Worm (Caenorhabditis elegans) whole organism, L4 larva: ENCODE measurements around the gene F56H11.2.

ENCODE experiments used
- F37D6.2 ChIP-seq: sonication (generic microtip); optimal IDR thresholded peaks from 2 replicates; lab custom pipeline; 2016; ENCODE audit warnings: mild to moderate bottlenecking, missing genetic modification characterization, missing compliant biosample characterization
- F44E2.7 ChIP-seq: fragments of 200-800 bp; sonication (Bioruptor generic); IDR thresholded peaks from 2 replicates; pipeline ENCODE4 v2.1.2; 2022; ENCODE audit warnings: missing genetic modification characterization, missing compliant biosample characterization
- F49E8.2 ChIP-seq: sonication (generic microtip); optimal IDR thresholded peaks from 2 replicates; lab custom pipeline; 2016; ENCODE audit warnings: missing compliant biosample characterization, mild to moderate bottlenecking, missing genetic modification characterization, borderline replicate concordance
- Y48G9A.11 ChIP-seq: fragments of 200-800 bp; sonication (Bioruptor generic); IDR thresholded peaks from 2 replicates; pipeline ENCODE4 v1.3.6; 2022; ENCODE audit warnings: missing genetic modification reagents, missing genetic modification characterization, missing compliant biosample characterization
- Y5F2A.4 ChIP-seq: fragments of 200-800 bp; sonication (Bioruptor generic); optimal IDR thresholded peaks from 2 replicates; lab custom pipeline; 2018; ENCODE audit warnings: mild to moderate bottlenecking, missing genetic modification characterization, missing compliant biosample characterization
- Y75B8A.6 ChIP-seq: fragments of 200-800 bp; sonication (Bioruptor generic); IDR thresholded peaks from 2 replicates; pipeline ENCODE4 v1.3.6; 2022; ENCODE audit warnings: missing genetic modification reagents, missing genetic modification characterization, missing compliant biosample characterization
- aha-1 ChIP-seq: fragments of 150-350 bp; peaks from one replicate; lab custom pipeline; 2014; ENCODE audit warnings: missing biosample characterization, missing genetic modification characterization
- aly-2 ChIP-seq: sonication (generic microtip); optimal IDR thresholded peaks from 2 replicates; lab custom pipeline; 2018; ENCODE audit warnings: missing biosample characterization, missing genetic modification characterization
- attf-4 ChIP-seq: sonication (generic microtip); optimal IDR thresholded peaks from 3 replicates; lab custom pipeline; 2017; ENCODE audit warnings: missing biosample characterization, missing genetic modification characterization
- ceh-20 ChIP-seq: fragments of 200-800 bp; sonication (Bioruptor generic); IDR thresholded peaks from 2 replicates; pipeline ENCODE4 v1.3.6; 2022; ENCODE audit warnings: missing genetic modification reagents, missing genetic modification characterization, missing compliant biosample characterization
- daf-16 ChIP-seq, 3 experiments: sonication (generic microtip); optimal IDR thresholded peaks; 2 replicates each; lab custom pipeline; 2016 to 2017; ENCODE audit warnings: missing genetic modification characterization in 3 of 3, missing genetic modification reagents in 3 of 3, mild to moderate bottlenecking in 2 of 3, missing compliant biosample characterization in 2 of 3, missing biosample characterization in 1 of 3, moderate library complexity in 1 of 3
- daf-8 ChIP-seq: fragments of 200-800 bp; sonication (Bioruptor generic); IDR thresholded peaks from 2 replicates; pipeline ENCODE4 v1.3.6; 2022; ENCODE audit warnings: missing genetic modification characterization, missing compliant biosample characterization
- dmd-6 ChIP-seq: fragments of 200-800 bp; sonication (Bioruptor generic); IDR thresholded peaks from 2 replicates; pipeline ENCODE4 v1.3.6; 2022; ENCODE audit warnings: missing genetic modification reagents, missing genetic modification characterization, missing compliant biosample characterization
- dmd-8 ChIP-seq: fragments of 200-800 bp; sonication (Bioruptor generic); IDR thresholded peaks from 2 replicates; pipeline ENCODE4 v1.3.6; 2022; ENCODE audit warnings: missing genetic modification characterization, missing compliant biosample characterization
- dmd-9 ChIP-seq: fragments of 200-800 bp; sonication (Bioruptor generic); IDR thresholded peaks from 2 replicates; pipeline ENCODE4 v1.3.6; 2022; ENCODE audit warnings: missing genetic modification reagents, missing genetic modification characterization, missing compliant biosample characterization
- dpl-1 ChIP-seq: fragments of 150-350 bp; optimal IDR thresholded peaks from 2 replicates; lab custom pipeline; 2014; ENCODE audit warnings: missing biosample characterization, missing genetic modification reagents, missing genetic modification characterization
- dve-1 ChIP-seq: sonication (generic microtip); optimal IDR thresholded peaks from 2 replicates; lab custom pipeline; 2017; ENCODE audit warnings: antibody characterized with exemption, mild to moderate bottlenecking, missing genetic modification characterization, missing compliant biosample characterization; ENCODE audit not compliant: insufficient read depth
- egl-43 ChIP-seq: fragments of 200-800 bp; sonication (Bioruptor generic); IDR thresholded peaks from 2 replicates; pipeline ENCODE4 v1.3.6; 2022; ENCODE audit warnings: missing genetic modification reagents, missing genetic modification characterization, missing compliant biosample characterization
- hlh-11 ChIP-seq: fragments of 200-800 bp; sonication (Bioruptor generic); optimal IDR thresholded peaks from 2 replicates; lab custom pipeline; 2018; ENCODE audit warnings: mild to moderate bottlenecking, missing genetic modification characterization, missing compliant biosample characterization
- hlh-30 ChIP-seq: sonication (generic microtip); optimal IDR thresholded peaks from 2 replicates; lab custom pipeline; 2017; ENCODE audit warnings: antibody characterized with exemption, mild to moderate bottlenecking, missing genetic modification characterization, missing compliant biosample characterization; ENCODE audit not compliant: insufficient read depth
- lin-1 ChIP-seq: fragments of 200-800 bp; sonication (Bioruptor generic); IDR thresholded peaks from 2 replicates; pipeline ENCODE4 v1.3.6; 2022; ENCODE audit warnings: missing genetic modification reagents, missing genetic modification characterization, missing compliant biosample characterization
- lin-13 ChIP-seq: fragments of 150-350 bp; optimal IDR thresholded peaks from 2 replicates; lab custom pipeline; 2014; ENCODE audit warnings: missing biosample characterization, missing genetic modification reagents, missing genetic modification characterization
- lin-29 ChIP-seq: fragments of 200-800 bp; sonication (Bioruptor generic); IDR thresholded peaks from 2 replicates; pipeline ENCODE4 v1.3.6; 2022; ENCODE audit warnings: missing genetic modification reagents, missing genetic modification characterization, missing compliant biosample characterization
- lin-38 ChIP-seq: fragments of 200-800 bp; sonication (Bioruptor generic); IDR thresholded peaks from 2 replicates; pipeline ENCODE4 v1.3.6; 2022; ENCODE audit warnings: missing genetic modification reagents, missing genetic modification characterization, missing compliant biosample characterization
- lin-39 ChIP-seq: fragments of 150-350 bp; optimal IDR thresholded peaks from 2 replicates; lab custom pipeline; 2014; ENCODE audit warnings: missing biosample characterization, missing genetic modification reagents, missing genetic modification characterization
- lir-3 ChIP-seq: sonication (generic microtip); optimal IDR thresholded peaks from 2 replicates; lab custom pipeline; 2016; ENCODE audit warnings: mild to moderate bottlenecking, missing genetic modification characterization, missing compliant biosample characterization
- mdl-1 ChIP-seq, 2 experiments: fragments of 150-350 bp in 1 of 2; sonication (generic microtip) in 1 of 2; optimal IDR thresholded peaks; 2 replicates each; lab custom pipeline; 2014 to 2017; ENCODE audit warnings: missing biosample characterization in 2 of 2, missing genetic modification characterization in 2 of 2
- mep-1 ChIP-seq: fragments of 150-350 bp; sonication (generic microtip); optimal IDR thresholded peaks from 3 replicates; lab custom pipeline; 2014; ENCODE audit warnings: missing biosample characterization, missing genetic modification characterization
- mxl-2 ChIP-seq: fragments of 200-800 bp; sonication (Bioruptor generic); conservative IDR thresholded peaks from 2 replicates; pipeline ENCODE4 v1.3.6; 2022; ENCODE audit warnings: missing genetic modification reagents, missing genetic modification characterization, missing compliant biosample characterization
- nhr-10 ChIP-seq: fragments of 150-350 bp; optimal IDR thresholded peaks from 2 replicates; lab custom pipeline; 2014; ENCODE audit warnings: missing biosample characterization, missing genetic modification characterization
- nhr-102 ChIP-seq: sonication (generic microtip); optimal IDR thresholded peaks from 2 replicates; lab custom pipeline; 2016; ENCODE audit warnings: mild to moderate bottlenecking, missing genetic modification characterization, moderate library complexity, missing compliant biosample characterization
- nhr-111 ChIP-seq: fragments of 200-800 bp; sonication (Bioruptor generic); optimal IDR thresholded peaks from 2 replicates; lab custom pipeline; 2018; ENCODE audit warnings: mild to moderate bottlenecking, missing genetic modification characterization, missing compliant biosample characterization
- nhr-25 ChIP-seq: sonication (generic microtip); optimal IDR thresholded peaks from 2 replicates; lab custom pipeline; 2017; ENCODE audit warnings: missing genetic modification characterization, mild to moderate bottlenecking, missing compliant biosample characterization, antibody characterized with exemption, moderate library complexity, borderline replicate concordance; ENCODE audit not compliant: insufficient read depth
- nhr-28 ChIP-seq: fragments of 150-350 bp; optimal IDR thresholded peaks from 2 replicates; lab custom pipeline; 2014; ENCODE audit warnings: missing biosample characterization, missing genetic modification characterization
- nhr-48 ChIP-seq: sonication (generic microtip); optimal IDR thresholded peaks from 2 replicates; lab custom pipeline; 2016; ENCODE audit warnings: mild to moderate bottlenecking, missing genetic modification characterization, missing compliant biosample characterization
- nhr-6 ChIP-seq: fragments of 150-350 bp; optimal IDR thresholded peaks from 2 replicates; lab custom pipeline; 2014; ENCODE audit warnings: missing biosample characterization, missing genetic modification characterization
- nhr-77 ChIP-seq: fragments of 150-350 bp; optimal IDR thresholded peaks from 2 replicates; lab custom pipeline; 2014; ENCODE audit warnings: missing biosample characterization, missing genetic modification characterization
- pha-4 ChIP-seq, 2 experiments: fragments of 150-350 bp in 1 of 2; fragments of 200-800 bp in 1 of 2; sonication (Bioruptor generic) in 1 of 2; IDR thresholded peaks in 1 of 2; optimal IDR thresholded peaks in 1 of 2; 2 replicates each; pipeline versions ENCODE4 v1.3.6 to Lab custom; 2014 to 2022; ENCODE audit warnings: missing genetic modification characterization in 2 of 2, missing genetic modification reagents in 2 of 2, missing biosample characterization in 1 of 2, missing compliant biosample characterization in 1 of 2
- php-3 ChIP-seq: fragments of 200-800 bp; sonication (Bioruptor generic); IDR thresholded peaks from 2 replicates; pipeline ENCODE4 v1.3.6; 2022; ENCODE audit warnings: missing genetic modification reagents, missing genetic modification characterization, missing compliant biosample characterization
- rbr-2 ChIP-seq: sonication (generic microtip); optimal IDR thresholded peaks from 2 replicates; lab custom pipeline; 2016; ENCODE audit warnings: missing genotype, missing genetic modification characterization, missing compliant biosample characterization
- tag-97 ChIP-seq: fragments of 200-800 bp; sonication (Bioruptor generic); IDR thresholded peaks from 2 replicates; pipeline ENCODE4 v1.3.6; 2022; ENCODE audit warnings: missing genetic modification characterization, missing compliant biosample characterization
- tra-1 ChIP-seq: fragments of 200-800 bp; sonication (Bioruptor generic); IDR thresholded peaks from 2 replicates; pipeline ENCODE4 v1.3.6; 2022; ENCODE audit warnings: missing genetic modification reagents, missing genetic modification characterization, missing compliant biosample characterization
- unc-130 ChIP-seq: sonication (generic microtip); optimal IDR thresholded peaks from 2 replicates; lab custom pipeline; 2016; ENCODE audit warnings: missing genetic modification reagents, missing genetic modification characterization, missing compliant biosample characterization
- unc-62 ChIP-seq, 3 experiments: fragments of 150-350 bp in 1 of 3; sonication (generic microtip); optimal IDR thresholded peaks in 2 of 3; peaks in 1 of 3; 1 replicate in 1 of 3; 2 replicates in 2 of 3; lab custom pipeline; 2014 to 2017; ENCODE audit warnings: missing biosample characterization in 3 of 3, missing genetic modification characterization in 3 of 3, missing genetic modification reagents in 3 of 3, missing genotype in 1 of 3
- zfp-3 ChIP-seq: fragments of 200-800 bp; sonication (Bioruptor generic); conservative IDR thresholded peaks from 2 replicates; pipeline ENCODE4 v1.3.6; 2022; ENCODE audit warnings: missing genetic modification reagents, missing genetic modification characterization, missing compliant biosample characterization
- ztf-11 ChIP-seq: fragments of 150-350 bp; optimal IDR thresholded peaks from 2 replicates; lab custom pipeline; 2014; ENCODE audit warnings: missing biosample characterization, missing genetic modification characterization

F56H11.2 gene

DNA sequence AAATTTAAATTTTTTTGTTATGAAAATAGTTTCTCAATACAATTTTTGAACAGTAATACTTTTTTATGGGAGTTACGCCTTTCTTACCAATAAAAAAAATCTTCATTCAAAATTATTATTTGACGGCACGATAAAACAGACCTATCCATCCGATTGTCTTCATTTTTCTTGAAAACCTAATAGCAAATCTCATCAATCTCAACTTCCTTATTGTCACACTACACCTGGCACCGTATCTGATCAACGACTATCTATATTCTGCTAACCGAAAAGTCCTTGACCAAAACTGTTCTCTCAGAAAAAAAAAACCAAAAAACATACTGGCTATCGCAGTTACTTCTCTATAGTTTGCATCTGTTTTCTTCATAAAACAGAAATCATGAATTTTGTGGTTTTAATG is 3.2 kb upstream of the F56H11.2 start:
- peak in 1 of 2 experiments; percentile 97 for TF ChIP-seq unc-62 (GFP tag; optimal IDR thresholded peaks at IDR 0.05 in 1 of 2; lab: Kevin White, UChicago)
- no peak for TF ChIP-seq unc-62 (tag; optimal IDR thresholded peaks at IDR 0.05; lab: Kevin White, UChicago)
- TF ChIP-seq mep-1 (tag; lab: Kevin White, UChicago) = no peak
- peak; percentile 89 for TF ChIP-seq aha-1 (tag; lab: Kevin White, UChicago)

DNA sequence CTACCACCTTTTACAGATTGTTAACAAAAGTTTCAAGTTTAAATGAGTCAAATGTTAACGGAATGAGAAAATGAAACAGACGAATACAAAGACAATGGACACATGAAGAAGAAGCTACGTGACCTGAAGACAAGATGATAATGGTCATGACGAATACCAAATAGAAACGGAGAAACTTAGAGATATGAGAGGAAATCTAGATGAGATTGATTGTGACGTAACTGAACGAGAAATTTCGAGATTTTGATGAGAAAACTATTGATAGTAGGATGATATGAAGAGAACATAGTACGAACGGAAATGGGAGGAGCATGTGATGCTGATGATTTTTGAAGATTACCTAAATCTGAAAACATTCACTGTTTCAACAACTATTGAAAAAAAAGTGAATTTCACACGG is 2.1 kb upstream of the F56H11.2 start:
- TF ChIP-seq F49E8.2 (tag; lab: Kevin White, UChicago) = no peak
- peak; percentile 22 for TF ChIP-seq dve-1 (tag; lab: Kevin White, UChicago)
- TF ChIP-seq dmd-6 (GFP tag; lab: Robert Waterston, UW) = peak; percentile 21; the same call in 1 of the 2 replicates
- peak; percentile 63 for TF ChIP-seq nhr-28 (tag; lab: Kevin White, UChicago)
- peak; percentile 88 for TF ChIP-seq aha-1 (tag; lab: Kevin White, UChicago)
- peak; percentile 37 for TF ChIP-seq hlh-11 (tag; lab: Kevin White, UChicago)
- peak; percentile 63 for TF ChIP-seq hlh-30 (tag; lab: Kevin White, UChicago)
- no peak for TF ChIP-seq php-3 (GFP tag; lab: Robert Waterston, UW)
- TF ChIP-seq mdl-1 (tag; optimal IDR thresholded peaks at IDR 0.05; lab: Kevin White, UChicago) = peak in 1 of 2 experiments; percentile 19

DNA sequence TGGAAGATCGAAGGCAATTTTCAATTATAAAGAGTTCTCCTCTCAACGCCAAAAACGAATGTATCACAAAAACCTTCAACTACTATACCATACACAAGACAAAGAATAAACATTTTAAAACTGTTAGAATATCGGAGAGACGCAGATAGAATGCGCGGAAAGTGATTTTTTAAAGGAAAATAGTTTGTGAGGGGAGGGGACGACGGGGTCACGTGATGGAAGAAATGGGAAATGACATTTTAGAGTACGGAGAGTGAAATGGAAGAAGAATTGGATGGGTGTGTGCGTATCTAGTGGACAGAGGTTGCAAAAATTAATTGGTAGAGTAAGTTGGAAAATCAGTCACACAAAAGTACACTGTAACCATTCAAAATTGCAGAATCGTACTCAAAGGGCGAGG is 1.4 kb upstream of the F56H11.2 start:
- TF ChIP-seq tra-1 (GFP tag; lab: Robert Waterston, UW) (no peak), aha-1 (tag; lab: Kevin White, UChicago) (no peak), zfp-3 (GFP tag; lab: Robert Waterston, UW) (no peak), ztf-11 (tag; lab: Kevin White, UChicago) (no peak), lin-29 (no peak), lin-39 (tag; lab: Kevin White, UChicago) (no peak), tag-97 (GFP tag; lab: Robert Waterston, UW) (no peak), daf-16 (GFP tag; optimal IDR thresholded peaks at IDR 0.05; lab: Kevin White, UChicago) (no peak), daf-16 (tag; optimal IDR thresholded peaks at IDR 0.05; lab: Kevin White, UChicago) (no peak), lir-3 (tag; lab: Kevin White, UChicago) (no peak), ceh-20 (GFP tag; lab: Robert Waterston, UW) (no peak), Y75B8A.6 (no peak), hlh-11 (tag; lab: Kevin White, UChicago) (peak; percentile 32), pha-4 (GFP tag; IDR thresholded peaks at IDR 0.05; lab: Robert Waterston, UW) (no peak), pha-4 (tag; optimal IDR thresholded peaks at IDR 0.05; lab: Kevin White, UChicago) (no peak), daf-8 (GFP tag; lab: Robert Waterston, UW) (no peak), attf-4 (tag; lab: Kevin White, UChicago) (no peak), lin-13 (GFP tag; lab: Kevin White, UChicago) (no peak), mxl-2 (no peak), Y48G9A.11 (GFP tag; lab: Robert Waterston, UW) (no peak), unc-130 (no peak), Y5F2A.4 (GFP tag; lab: Kevin White, UChicago) (no peak), nhr-10 (tag; lab: Kevin White, UChicago) (no peak), dpl-1 (no peak), nhr-6 (tag; lab: Kevin White, UChicago) (no peak), nhr-48 (tag; lab: Kevin White, UChicago) (no peak), lin-38 (GFP tag; lab: Robert Waterston, UW) (no peak), nhr-102 (tag; lab: Kevin White, UChicago) (no peak), dmd-9 (no peak), nhr-111 (GFP tag; lab: Kevin White, UChicago) (no peak), nhr-25 (tag; lab: Kevin White, UChicago) (peak; percentile 49), F44E2.7 (GFP tag; lab: Robert Waterston, UW) (no peak), F37D6.2 (no peak), nhr-77 (peak; percentile 21), dmd-8 (GFP tag; lab: Robert Waterston, UW) (no peak), aly-2 (no peak), rbr-2 (tag; lab: Kevin White, UChicago) (no peak), lin-1 (no peak), egl-43 (GFP tag; lab: Robert Waterston, UW) (no peak)
